Fruit fly (Drosophila melanogaster) whole organism, embryonic: ENCODE results near the gene Sur-8.

Experiments used
- CG1024 ChIP-seq: fragments of 200-800 bp; sonication (Bioruptor generic); IDR thresholded peaks from 2 replicates; pipeline ENCODE4 v1.3.6; 2022; ENCODE audit warnings: missing biosample characterization, missing genetic modification characterization
- CG11085 ChIP-seq: fragments of 200-800 bp; sonication (Bioruptor generic); IDR thresholded peaks from 2 replicates; pipeline ENCODE4 v1.3.6; 2022; ENCODE audit warnings: missing biosample characterization, missing genetic modification characterization
- CG12769 ChIP-seq: fragments of 200-800 bp; sonication (Bioruptor generic); optimal IDR thresholded peaks from 2 replicates; lab custom pipeline; 2019; ENCODE audit warnings: missing biosample characterization, mild to moderate bottlenecking, missing genetic modification characterization, moderate library complexity
- CG15514 ChIP-seq: fragments of 200-800 bp; sonication (Bioruptor generic); optimal IDR thresholded peaks from 3 replicates; lab custom pipeline; 2017; ENCODE audit warnings: missing biosample characterization, missing genetic modification characterization, mild to moderate bottlenecking, moderate library complexity, missing genetic modification reagents
- CG2116 ChIP-seq: fragments of 200-800 bp; sonication (Bioruptor generic); optimal IDR thresholded peaks from 3 replicates; lab custom pipeline; 2018; ENCODE audit warnings: missing biosample characterization, mild to moderate bottlenecking, missing genetic modification characterization
- CG42726 ChIP-seq: fragments of 200-800 bp; sonication (Bioruptor generic); IDR thresholded peaks from 2 replicates; pipeline ENCODE4 v1.3.6; 2022; ENCODE audit warnings: missing biosample characterization, missing genetic modification characterization; ENCODE audit not compliant: partially characterized antibody
- CG6854 ChIP-seq: fragments of 200-800 bp; sonication (Bioruptor generic); optimal IDR thresholded peaks from 3 replicates; lab custom pipeline; 2017; ENCODE audit warnings: missing biosample characterization, mild to moderate bottlenecking, missing genetic modification characterization
- Neu2 ChIP-seq: fragments of 200-800 bp; sonication (Bioruptor generic); optimal IDR thresholded peaks from 3 replicates; lab custom pipeline; 2016; ENCODE audit warnings: missing biosample characterization, missing genetic modification characterization, borderline replicate concordance
- chm ChIP-seq: fragments of 200-800 bp; sonication (Bioruptor generic); IDR thresholded peaks from 2 replicates; pipeline ENCODE4 v1.3.6; 2022; ENCODE audit warnings: missing biosample characterization, missing genetic modification characterization
- croc ChIP-seq: fragments of 200-800 bp; sonication (Bioruptor generic); conservative IDR thresholded peaks from 3 replicates; pipeline ENCODE4 v1.3.6; 2022; ENCODE audit warnings: missing biosample characterization, missing genetic modification characterization
- da ChIP-seq: fragments of 200-800 bp; sonication (Bioruptor generic); optimal IDR thresholded peaks from 2 replicates; lab custom pipeline; 2016; ENCODE audit warnings: missing biosample characterization, missing genetic modification characterization
- fd64A ChIP-seq: fragments of 200-800 bp; sonication (Bioruptor generic); optimal IDR thresholded peaks from 3 replicates; lab custom pipeline; 2018; ENCODE audit warnings: missing biosample characterization, mild to moderate bottlenecking, missing genetic modification characterization
- pan ChIP-seq, 4 experiments: fragments of >200 bp in 3 of 4; fragments of 200-800 bp in 1 of 4; sonication (Bioruptor generic) in 1 of 4; optimal IDR thresholded peaks in 3 of 4; IDR thresholded peaks in 1 of 4; 2 replicates each; pipeline versions ENCODE4 v1.3.6 to Lab custom; 2017 to 2022; ENCODE audit warnings: missing biosample characterization in 2 of 4, missing genetic modification characterization in 2 of 4, mixed read lengths in 1 of 4

DNA sequence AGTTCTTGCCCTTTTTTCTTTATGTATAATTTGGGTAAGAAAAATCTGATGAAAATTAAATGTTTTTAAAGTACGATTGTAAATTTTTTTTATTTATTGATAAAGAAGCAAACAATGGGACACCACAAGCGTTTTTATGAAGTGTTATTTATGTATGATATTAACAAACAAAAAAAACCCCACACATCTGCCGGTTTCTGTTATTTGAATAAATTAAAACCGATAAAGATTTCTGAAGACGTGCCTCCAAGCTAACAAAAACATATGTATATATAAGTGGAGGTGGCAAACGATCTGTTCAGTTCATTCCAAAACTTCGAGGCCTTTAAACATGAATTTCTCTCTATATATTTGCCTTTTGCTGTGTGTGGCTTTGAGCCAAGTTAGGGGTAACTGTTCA lies 11.3 kb upstream of the Sur-8 start, which contains the start of gene CG42822:
- TF ChIP-seq CG11085 (GFP tag; lab: Robert Waterston, UW): no peak
- no peak for TF ChIP-seq CG42726 (GFP tag; lab: Robert Waterston, UW)
- TF ChIP-seq chm (GFP tag; lab: Robert Waterston, UW): no peak
- no peak for TF ChIP-seq fd64A (GFP tag; lab: Kevin White, UChicago)
- TF ChIP-seq CG15514 (GFP tag; lab: Kevin White, UChicago): no peak
- no peak for TF ChIP-seq CG2116 (GFP tag; lab: Kevin White, UChicago)
- TF ChIP-seq CG1024: no peak
- no peak for TF ChIP-seq CG6854
- no peak for TF ChIP-seq Neu2
- no peak for TF ChIP-seq croc (GFP tag; lab: Robert Waterston, UW)
- TF ChIP-seq pan (optimal IDR thresholded peaks at IDR 0.05; lab: Kevin White, UChicago): no peak
- no peak for TF ChIP-seq pan (GFP tag; optimal IDR thresholded peaks at IDR 0.05 in 1 of 2, IDR thresholded peaks at IDR 0.05 in 1 of 2)
- TF ChIP-seq da: no peak
- no peak for TF ChIP-seq CG12769 (tag; lab: Kevin White, UChicago)
